Fruit fly (Drosophila melanogaster) whole organism, wandering third instar larva: ENCODE data around the gene Polr2J.

ENCODE experiments used
- Abd-B ChIP-seq: fragments of >200 bp; optimal IDR thresholded peaks from 2 replicates; lab custom pipeline; 2017; ENCODE audit warnings: missing biosample characterization, missing genetic modification characterization
- CrebA ChIP-seq: fragments of 200-800 bp; sonication (Bioruptor generic); optimal IDR thresholded peaks from 2 replicates; lab custom pipeline; 2016; ENCODE audit warnings: missing biosample characterization, mild to moderate bottlenecking, missing genetic modification characterization, borderline replicate concordance
- Dfd ChIP-seq: fragments of >200 bp; optimal IDR thresholded peaks from 2 replicates; lab custom pipeline; 2017; ENCODE audit warnings: missing biosample characterization, missing genetic modification characterization
- Dif ChIP-seq: fragments of 200-275, 200-300 bp; sonication (Bioruptor generic); optimal IDR thresholded peaks from 2 replicates; lab custom pipeline; 2018; ENCODE audit warnings: missing biosample characterization, missing genetic modification characterization; ENCODE audit not compliant: partially characterized antibody
- HLH106 ChIP-seq: fragments of 200-800 bp; optimal IDR thresholded peaks from 3 replicates; lab custom pipeline; 2019; ENCODE audit warnings: missing biosample characterization, mild to moderate bottlenecking, missing genetic modification characterization, moderate library complexity
- Hnf4 ChIP-seq: fragments of 200-800 bp; sonication (Bioruptor generic); optimal IDR thresholded peaks from 2 replicates; lab custom pipeline; 2016; ENCODE audit warnings: missing biosample characterization, mild to moderate bottlenecking, missing genetic modification characterization
- Hr83 ChIP-seq: fragments of 200-300 bp; sonication (Bioruptor generic); optimal IDR thresholded peaks from 2 replicates; lab custom pipeline; 2016; ENCODE audit warnings: missing biosample characterization, mild to moderate bottlenecking, missing genetic modification characterization, moderate library complexity; ENCODE audit not compliant: poor library complexity, severe bottlenecking
- Jra ChIP-seq: sonication (Bioruptor generic); optimal IDR thresholded peaks from 2 replicates; lab custom pipeline; 2016; ENCODE audit warnings: missing biosample characterization, missing genetic modification characterization
- Mio ChIP-seq: sonication (Bioruptor generic); optimal IDR thresholded peaks from 2 replicates; lab custom pipeline; 2016; ENCODE audit warnings: missing biosample characterization, missing genetic modification characterization
- Myc ChIP-seq: fragments of >200 bp; optimal IDR thresholded peaks from 2 replicates; lab custom pipeline; 2017
- N ChIP-seq: fragments of >200 bp; optimal IDR thresholded peaks from 2 replicates; lab custom pipeline; 2018; ENCODE audit warnings: missing biosample characterization, missing external identifiers, missing genetic modification characterization
- OdsH ChIP-seq: fragments of 200-800 bp; sonication (Bioruptor generic); optimal IDR thresholded peaks from 2 replicates; lab custom pipeline; 2016; ENCODE audit warnings: missing biosample characterization, mild to moderate bottlenecking, missing genetic modification characterization
- Rel ChIP-seq, 2 experiments: fragments of 200-800 bp; sonication (Bioruptor generic) in 1 of 2; optimal IDR thresholded peaks; 2 replicates in 1 of 2; 3 replicates in 1 of 2; lab custom pipeline; 2016 to 2019; ENCODE audit warnings: mild to moderate bottlenecking in 2 of 2, missing biosample characterization in 2 of 2, missing genetic modification characterization in 2 of 2, moderate library complexity in 1 of 2
- Sp1 ChIP-seq: fragments of 200-800 bp; sonication (Bioruptor generic); optimal IDR thresholded peaks from 3 replicates; lab custom pipeline; 2019; ENCODE audit warnings: missing biosample characterization, mild to moderate bottlenecking, missing genetic modification characterization, moderate library complexity
- Vsx2 ChIP-seq: fragments of 200-300, 225-300 bp; sonication (Bioruptor generic); optimal IDR thresholded peaks from 2 replicates; lab custom pipeline; 2018; ENCODE audit warnings: missing biosample characterization, missing genetic modification characterization; ENCODE audit not compliant: partially characterized antibody
- br ChIP-seq: fragments of 200-800 bp; sonication (Bioruptor generic); optimal IDR thresholded peaks from 2 replicates; lab custom pipeline; 2016; ENCODE audit warnings: missing biosample characterization, missing genetic modification characterization
- brk ChIP-seq: fragments of 200-800 bp; sonication (Bioruptor generic); optimal IDR thresholded peaks from 2 replicates; lab custom pipeline; 2016; ENCODE audit warnings: missing biosample characterization, mild to moderate bottlenecking, missing genetic modification characterization
- dmrt93B ChIP-seq: fragments of 200-800 bp; sonication (Bioruptor generic); optimal IDR thresholded peaks from 2 replicates; lab custom pipeline; 2018; ENCODE audit warnings: missing biosample characterization, mild to moderate bottlenecking, missing genetic modification characterization
- ey ChIP-seq: fragments of 200-800 bp; sonication (Bioruptor generic); optimal IDR thresholded peaks from 2 replicates; lab custom pipeline; 2016; ENCODE audit warnings: missing biosample characterization, missing genetic modification characterization
- foxo ChIP-seq, 2 experiments: fragments of 200-800 bp; sonication (Bioruptor generic); optimal IDR thresholded peaks; 2 replicates in 1 of 2; 3 replicates in 1 of 2; lab custom pipeline; 2016 to 2017; ENCODE audit warnings: missing biosample characterization in 2 of 2, missing genetic modification characterization in 2 of 2
- fru ChIP-seq: fragments of 200-800 bp; sonication (Bioruptor generic); optimal IDR thresholded peaks from 3 replicates; lab custom pipeline; 2016; ENCODE audit warnings: missing biosample characterization, mild to moderate bottlenecking, missing genetic modification characterization
- h ChIP-seq: fragments of 200-800 bp; sonication (Bioruptor generic); optimal IDR thresholded peaks from 3 replicates; lab custom pipeline; 2016; ENCODE audit warnings: missing biosample characterization, mild to moderate bottlenecking, missing genetic modification characterization
- lola ChIP-seq: fragments of >200 bp; optimal IDR thresholded peaks from 2 replicates; lab custom pipeline; 2017; ENCODE audit warnings: missing biosample characterization, missing genetic modification characterization
- pan ChIP-seq: fragments of >200 bp; optimal IDR thresholded peaks from 2 replicates; lab custom pipeline; 2017
- psq ChIP-seq: fragments of 200-800 bp; sonication (Bioruptor generic); optimal IDR thresholded peaks from 3 replicates; lab custom pipeline; 2017; ENCODE audit warnings: missing biosample characterization, mild to moderate bottlenecking, missing genetic modification characterization, moderate library complexity
- rgr ChIP-seq: fragments of 200-800 bp; sonication (Bioruptor generic); optimal IDR thresholded peaks from 3 replicates; lab custom pipeline; 2016; ENCODE audit warnings: missing biosample characterization, mild to moderate bottlenecking, missing genetic modification characterization
- sage ChIP-seq: fragments of 200-800 bp; sonication (Bioruptor generic); optimal IDR thresholded peaks from 2 replicates; lab custom pipeline; 2016; ENCODE audit warnings: missing biosample characterization, mild to moderate bottlenecking, missing genetic modification characterization
- tai ChIP-seq: sonication (Bioruptor generic); optimal IDR thresholded peaks from 2 replicates; lab custom pipeline; 2016; ENCODE audit warnings: missing biosample characterization, missing genetic modification characterization
- usp ChIP-seq: fragments of >200 bp; optimal IDR thresholded peaks from 2 replicates; lab custom pipeline; 2017; ENCODE audit warnings: missing biosample characterization, missing genetic modification characterization

Gene Polr2J

dm6 chr2L:17422089-17422488 lies 11.9 kb upstream of the Polr2J start:
- TF ChIP-seq br (GFP tag; lab: Kevin White, UChicago) (no peak), h (GFP tag; lab: Kevin White, UChicago) (no peak)

DNA sequence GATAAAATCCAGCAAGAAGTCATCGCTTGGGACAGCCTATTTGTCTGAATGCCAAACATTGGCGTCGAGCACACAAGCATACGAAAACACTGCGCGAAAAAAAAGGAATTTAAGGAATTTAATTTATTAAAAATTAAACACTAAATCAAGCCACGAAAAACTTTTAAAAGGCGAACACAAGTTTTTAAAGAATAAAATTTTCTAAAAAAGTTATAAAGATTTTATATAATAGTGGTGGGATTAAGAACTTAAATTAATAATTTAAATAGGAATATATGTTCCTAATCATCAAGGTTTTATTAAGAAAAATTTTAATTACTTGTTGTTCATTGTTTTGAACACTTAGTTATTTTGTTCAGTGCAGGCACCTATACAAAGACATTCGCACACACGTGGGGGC lies 11.2 kb upstream of the Polr2J start:
- TF ChIP-seq foxo (GFP tag; optimal IDR thresholded peaks at IDR 0.05; lab: Kevin White, UChicago) (peak in 1 of 2 experiments; percentile 18), dmrt93B (GFP tag; lab: Kevin White, UChicago) (peak; percentile 36), h (GFP tag; lab: Kevin White, UChicago) (no peak), fru (GFP tag; lab: Kevin White, UChicago) (peak; percentile 47), Myc (no peak), Vsx2 (GFP tag; lab: Kevin White, UChicago) (no peak), CrebA (GFP tag; lab: Kevin White, UChicago) (no peak), rgr (GFP tag; lab: Kevin White, UChicago) (peak; percentile 35), HLH106 (tag; lab: Kevin White, UChicago) (peak; percentile 65), OdsH (peak; percentile 4), Dfd (GFP tag; lab: Kevin White, UChicago) (no peak), psq (peak; percentile 62)

- TF ChIP-seq foxo (GFP tag; optimal IDR thresholded peaks at IDR 0.05; lab: Kevin White, UChicago) (no peak), Rel (GFP tag; optimal IDR thresholded peaks at IDR 0.05; lab: Kevin White, UChicago) (no peak), Rel (tag; optimal IDR thresholded peaks at IDR 0.05; lab: Kevin White, UChicago) (peak; percentile 98), Dif (no peak), br (GFP tag; lab: Kevin White, UChicago) (no peak)
Measured at dm6 chr2L:17420419-17420818, 10.2 kb upstream of the Polr2J start.

DNA sequence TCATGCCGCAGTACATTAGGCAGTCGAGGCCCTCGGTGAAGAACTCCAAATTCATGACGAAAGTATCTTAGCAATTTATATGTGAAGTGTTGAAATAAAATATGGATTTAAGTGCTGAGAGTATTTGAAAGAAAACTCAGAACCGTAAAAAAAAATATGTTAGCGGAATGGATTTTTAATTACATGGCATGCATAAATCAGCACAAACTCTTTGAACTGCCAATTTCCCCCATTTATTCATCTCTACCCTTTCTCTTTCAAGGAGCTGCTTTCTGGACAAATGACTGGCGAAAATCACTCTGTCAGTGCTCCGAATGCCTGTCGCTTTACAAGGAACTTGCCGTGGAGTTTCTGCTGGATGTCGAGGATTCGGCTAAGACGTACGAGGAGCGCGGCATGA lies 2.3 kb upstream of the Polr2J start, which contains the start of gene Rsph9:
Rsph9 (minus strand) TSS at position 101 of the 400 bp plus-strand sequence.
- TF ChIP-seq brk = no peak
- no peak for TF ChIP-seq Hr83 (GFP tag; lab: Kevin White, UChicago)
- no peak for TF ChIP-seq Dfd (GFP tag; lab: Kevin White, UChicago)
- no peak for TF ChIP-seq Mio (GFP tag; lab: Kevin White, UChicago)
- no peak for TF ChIP-seq pan (lab: Kevin White, UChicago)
- no peak for TF ChIP-seq foxo (GFP tag; optimal IDR thresholded peaks at IDR 0.05; lab: Kevin White, UChicago)
- no peak for TF ChIP-seq usp
- TF ChIP-seq Rel (GFP tag; optimal IDR thresholded peaks at IDR 0.05; lab: Kevin White, UChicago) = no peak
- no peak for TF ChIP-seq Rel (tag; optimal IDR thresholded peaks at IDR 0.05; lab: Kevin White, UChicago)
- TF ChIP-seq Jra (GFP tag; lab: Kevin White, UChicago) = no peak
- no peak for TF ChIP-seq fru (GFP tag; lab: Kevin White, UChicago)
- no peak for TF ChIP-seq HLH106 (tag; lab: Kevin White, UChicago)
- no peak for TF ChIP-seq Vsx2 (GFP tag; lab: Kevin White, UChicago)
- no peak for TF ChIP-seq CrebA (GFP tag; lab: Kevin White, UChicago)
- no peak for TF ChIP-seq dmrt93B (GFP tag; lab: Kevin White, UChicago)
- no peak for TF ChIP-seq br (GFP tag; lab: Kevin White, UChicago)
- no peak for TF ChIP-seq tai (GFP tag; lab: Kevin White, UChicago)
- no peak for TF ChIP-seq sage (GFP tag; lab: Kevin White, UChicago)
- TF ChIP-seq rgr (GFP tag; lab: Kevin White, UChicago) = no peak
- no peak for TF ChIP-seq OdsH
- TF ChIP-seq, all 38 proteins: peak for 0

dm6 chr2L:17402493-17402892 lies 7.7 kb downstream of the Polr2J start:
- no peak for TF ChIP-seq Hr83 (GFP tag; lab: Kevin White, UChicago)
- TF ChIP-seq h (GFP tag; lab: Kevin White, UChicago) = no peak
- peak; percentile 93 for TF ChIP-seq Dfd (GFP tag; lab: Kevin White, UChicago)

DNA sequence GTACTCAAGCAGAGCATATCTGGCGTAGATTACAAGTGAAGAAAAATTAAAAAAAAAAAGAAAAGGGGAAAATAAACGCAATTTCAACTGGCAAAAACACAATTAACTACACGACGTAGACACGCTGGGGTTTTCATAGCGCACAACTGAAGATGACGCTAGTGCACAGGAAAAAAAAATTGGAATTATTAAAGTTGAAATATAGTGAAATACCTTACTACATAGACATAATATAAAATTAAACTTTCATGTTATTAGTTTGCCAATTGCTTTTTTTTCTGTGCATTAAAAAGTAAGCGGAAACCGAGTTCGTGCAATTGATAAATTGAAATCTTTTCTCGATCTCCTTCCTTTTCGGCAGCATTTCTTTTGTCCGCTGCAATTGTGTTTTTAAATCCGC lies 12.8 kb downstream of the Polr2J start:
- TF ChIP-seq CrebA (GFP tag; lab: Kevin White, UChicago) (no peak), Abd-B (GFP tag; lab: Kevin White, UChicago) (no peak), OdsH (no peak), Dfd (GFP tag; lab: Kevin White, UChicago) (no peak), pan (lab: Kevin White, UChicago) (no peak), Hnf4 (GFP tag; lab: Kevin White, UChicago) (no peak), Hr83 (GFP tag; lab: Kevin White, UChicago) (no peak), N (GFP tag; lab: Kevin White, UChicago) (no peak), br (GFP tag; lab: Kevin White, UChicago) (no peak), lola (GFP tag; lab: Kevin White, UChicago) (no peak), ey (GFP tag; lab: Kevin White, UChicago) (no peak), Rel (GFP tag; optimal IDR thresholded peaks at IDR 0.05; lab: Kevin White, UChicago) (no peak), Rel (tag; optimal IDR thresholded peaks at IDR 0.05; lab: Kevin White, UChicago) (no peak), usp (no peak), Sp1 (GFP tag; lab: Kevin White, UChicago) (no peak), h (GFP tag; lab: Kevin White, UChicago) (no peak)
- TF ChIP-seq, all 38 proteins: peak for 0
